Fruit fly (Drosophila melanogaster): ENCODE results near the gene Wdr81.

The Wdr81 gene

DNA sequence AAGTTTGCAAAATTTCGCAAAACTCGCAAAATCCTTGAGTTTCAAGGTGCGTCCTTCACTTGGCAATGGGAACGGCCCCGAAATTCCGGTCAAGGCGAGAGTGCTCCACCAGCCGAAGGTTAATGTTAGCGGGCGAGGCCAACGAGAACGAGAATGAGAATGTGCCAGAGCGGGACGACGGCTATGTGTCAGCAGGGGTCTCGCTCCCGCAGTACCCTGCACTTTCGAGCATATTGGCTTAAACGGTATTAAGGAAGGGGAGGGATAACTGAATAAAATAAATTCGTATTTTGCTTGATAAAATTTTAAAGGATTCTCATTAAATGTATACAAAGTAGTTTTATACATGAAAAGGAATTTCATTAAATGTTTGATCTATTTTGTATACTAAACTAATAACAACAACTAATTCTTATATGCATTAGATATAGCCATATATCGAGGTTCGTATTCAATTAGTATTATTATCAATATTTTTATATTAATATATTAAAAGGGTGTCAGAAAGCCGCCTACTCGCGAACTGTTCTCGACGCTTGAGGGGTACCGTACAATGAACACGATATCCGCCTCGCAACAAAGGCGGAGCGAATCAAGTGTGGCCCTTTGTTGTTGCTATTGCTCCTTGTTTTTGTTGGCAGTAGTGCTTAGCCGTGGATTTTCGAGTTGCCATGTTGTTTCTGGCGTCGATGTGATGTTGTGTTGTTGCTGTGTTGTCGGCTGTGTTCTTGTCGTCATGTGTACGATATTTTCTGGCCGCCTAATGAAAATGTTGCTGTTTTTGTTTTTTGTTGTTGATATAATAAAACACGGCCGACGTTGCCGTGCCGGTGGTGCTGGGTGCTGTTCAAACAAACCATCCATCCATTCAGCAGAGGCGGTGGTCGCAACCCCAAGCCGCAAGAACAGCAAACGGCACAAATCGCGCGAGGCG, 14.1 kb downstream of the Wdr81 start:
- TF ChIP-seq CG9948 (tag; optimal IDR thresholded peaks at IDR 0.05) = peak; percentile 94
- peak; percentile 48 for TF ChIP-seq CG13204 (GFP tag; optimal IDR thresholded peaks at IDR 0.05)
- no peak for TF ChIP-seq fd96Ca (GFP tag; IDR thresholded peaks at IDR 0.05)
- peak; percentile 97 for TF ChIP-seq CG8159 (tag; optimal IDR thresholded peaks at IDR 0.05)
- TF ChIP-seq CG8301 (tag; optimal IDR thresholded peaks at IDR 0.05) = peak; percentile 90
- peak; percentile 87 for TF ChIP-seq Snoo (tag; optimal IDR thresholded peaks at IDR 0.05)
- TF ChIP-seq rn (GFP tag; IDR thresholded peaks at IDR 0.05) = no peak
- TF ChIP-seq EcR (GFP tag; optimal IDR thresholded peaks at IDR 0.05) = no peak
- TF ChIP-seq D1 (tag; optimal IDR thresholded peaks at IDR 0.05) = peak; percentile 87
- peak; percentile 95 for TF ChIP-seq CG14655 (GFP tag; optimal IDR thresholded peaks at IDR 0.05)
- TF ChIP-seq Pif1A (GFP tag; optimal IDR thresholded peaks at IDR 0.05) = peak; percentile 75
- peak; percentile 87 for TF ChIP-seq Pif1B (GFP tag; optimal IDR thresholded peaks at IDR 0.05)
- TF ChIP-seq CG32121 (GFP tag; IDR thresholded peaks at IDR 0.05) = no peak
- TF ChIP-seq CG15710 (tag; optimal IDR thresholded peaks at IDR 0.05) = peak; percentile 94
- TF ChIP-seq gl (tag; optimal IDR thresholded peaks at IDR 0.05) = peak; percentile 27
- no peak for TF ChIP-seq CG12605 (GFP tag; IDR thresholded peaks at IDR 0.05)
- no peak for TF ChIP-seq CG4496 (GFP tag; IDR thresholded peaks at IDR 0.05)
- TF ChIP-seq Ets98B (GFP tag; IDR thresholded peaks at IDR 0.05) = no peak
- TF ChIP-seq CG34367 (tag; optimal IDR thresholded peaks at IDR 0.05) = peak; percentile 85
- TF ChIP-seq CG10348 (GFP tag; IDR thresholded peaks at IDR 0.05) = no peak
- TF ChIP-seq CG17806 (tag; optimal IDR thresholded peaks at IDR 0.05) = peak; percentile 90

DNA sequence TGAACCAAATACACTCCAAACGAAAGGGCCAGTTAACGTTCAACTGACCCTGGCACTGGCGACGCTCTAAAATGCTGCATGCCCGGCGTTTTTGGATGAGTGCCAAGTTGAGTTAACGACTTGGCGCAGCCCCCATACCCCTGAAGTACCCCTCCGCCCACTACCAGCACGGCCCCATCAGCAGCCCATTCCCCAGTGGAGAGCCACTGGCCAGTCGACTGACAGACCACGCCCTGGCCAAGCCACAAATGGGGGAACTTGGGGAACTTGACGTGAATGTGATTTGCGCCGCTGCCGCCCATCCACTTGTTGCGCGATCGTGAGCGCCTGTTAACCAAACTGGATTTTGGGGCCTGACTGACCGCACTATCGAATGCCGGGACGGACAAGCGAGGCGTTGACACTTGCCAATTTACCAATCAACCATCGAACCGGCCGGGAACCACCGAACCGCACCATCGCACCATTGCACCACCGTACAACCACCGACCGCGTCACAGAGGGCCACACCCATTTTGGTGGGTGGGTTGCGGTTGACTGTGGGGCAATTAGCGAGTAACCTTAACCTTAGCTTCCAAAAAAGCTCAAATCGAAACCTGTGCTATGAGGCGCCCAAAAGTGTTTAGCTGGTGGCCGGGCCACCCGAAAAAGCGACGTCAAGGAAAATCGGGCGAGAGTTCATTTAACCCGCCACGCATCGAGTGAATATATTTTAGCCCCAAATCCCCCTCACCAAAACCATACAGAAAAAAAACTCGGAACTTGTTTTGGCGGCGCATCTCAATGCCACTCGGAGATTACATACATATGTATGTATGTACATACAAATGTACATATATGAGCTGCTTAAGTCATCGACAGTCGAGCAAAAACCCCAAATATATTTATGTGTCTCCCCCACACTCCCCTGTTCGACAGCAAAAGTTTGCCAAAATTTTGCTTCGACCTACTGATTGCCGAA, 15.0 kb downstream of the Wdr81 start:
- TF ChIP-seq CG13204 (GFP tag; optimal IDR thresholded peaks at IDR 0.05) = peak; percentile 80
- TF ChIP-seq CG34367 (tag; optimal IDR thresholded peaks at IDR 0.05) = no peak
- peak; percentile 9 for TF ChIP-seq Snoo (tag; optimal IDR thresholded peaks at IDR 0.05)
- peak; percentile 92 for TF ChIP-seq EcR (GFP tag; optimal IDR thresholded peaks at IDR 0.05)

DNA sequence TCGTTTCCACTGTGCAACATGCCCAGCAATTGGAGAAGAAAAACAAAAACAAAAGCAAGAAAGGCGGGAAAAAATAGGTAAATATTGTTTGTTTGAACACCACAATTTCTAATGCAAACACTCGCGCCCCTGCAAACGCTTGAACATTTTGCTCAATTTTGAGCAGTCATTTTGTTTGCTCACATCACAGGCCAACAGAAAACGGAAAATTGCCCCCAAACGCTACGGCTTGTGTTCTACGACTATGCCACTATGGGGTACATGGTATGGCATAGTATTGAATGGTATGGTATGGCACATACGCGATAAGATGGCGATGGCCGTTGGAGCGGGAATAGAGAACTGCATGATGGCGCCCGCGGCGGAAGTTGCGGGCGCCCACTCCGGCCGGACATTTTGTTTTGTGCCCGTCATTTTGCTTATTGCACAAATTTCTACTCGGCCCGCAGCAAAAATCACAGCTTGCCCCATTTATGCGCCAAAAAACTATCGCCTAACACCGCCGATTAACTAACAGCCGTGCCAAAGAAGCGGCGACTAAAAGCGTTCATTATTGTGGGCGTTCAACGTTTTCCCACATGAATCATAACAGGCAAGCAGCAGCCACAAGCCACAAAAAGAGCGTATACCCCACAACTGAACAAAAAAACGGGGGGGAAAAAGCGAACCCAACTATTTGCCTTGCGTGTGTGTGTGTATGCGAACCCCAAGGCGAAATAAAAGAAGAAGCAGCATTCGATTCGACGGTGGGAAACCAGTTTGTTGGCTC, 16.4 kb downstream of the Wdr81 start:
- TF ChIP-seq CG9948 (tag; optimal IDR thresholded peaks at IDR 0.05) (peak; percentile 1), CG15710 (tag; optimal IDR thresholded peaks at IDR 0.05) (peak; percentile 18), gl (tag; optimal IDR thresholded peaks at IDR 0.05) (no peak), CG34367 (tag; optimal IDR thresholded peaks at IDR 0.05) (peak; percentile 31), CG13204 (GFP tag; optimal IDR thresholded peaks at IDR 0.05) (peak; percentile 68), Pif1B (GFP tag; optimal IDR thresholded peaks at IDR 0.05) (peak; percentile 10), rn (GFP tag; IDR thresholded peaks at IDR 0.05) (no peak), EcR (GFP tag; optimal IDR thresholded peaks at IDR 0.05) (peak; percentile 78), Pif1A (GFP tag; optimal IDR thresholded peaks at IDR 0.05) (peak; percentile 0)

DNA sequence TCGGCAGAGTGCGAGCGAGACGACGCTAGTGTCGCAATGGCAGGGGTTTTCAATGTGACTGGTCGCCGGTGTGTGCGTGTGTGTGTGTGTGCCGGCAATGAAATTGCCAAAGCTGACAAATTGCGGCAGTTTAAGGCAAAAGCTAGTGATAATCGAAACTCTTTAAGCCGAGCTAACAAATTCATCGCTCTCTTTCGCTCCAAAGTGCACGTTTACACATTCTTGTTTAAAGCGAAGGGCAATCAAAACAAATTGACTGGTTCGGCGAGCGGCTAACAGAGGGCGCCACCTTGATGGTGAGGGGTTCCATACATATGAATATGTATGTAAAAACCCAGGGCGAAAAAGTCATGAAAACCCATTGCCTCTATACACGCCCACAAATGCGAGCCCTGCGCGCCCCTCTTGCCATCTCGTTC, 17.0 kb downstream of the Wdr81 start:
- no peak for TF ChIP-seq Pif1A (GFP tag; optimal IDR thresholded peaks at IDR 0.05)

DNA sequence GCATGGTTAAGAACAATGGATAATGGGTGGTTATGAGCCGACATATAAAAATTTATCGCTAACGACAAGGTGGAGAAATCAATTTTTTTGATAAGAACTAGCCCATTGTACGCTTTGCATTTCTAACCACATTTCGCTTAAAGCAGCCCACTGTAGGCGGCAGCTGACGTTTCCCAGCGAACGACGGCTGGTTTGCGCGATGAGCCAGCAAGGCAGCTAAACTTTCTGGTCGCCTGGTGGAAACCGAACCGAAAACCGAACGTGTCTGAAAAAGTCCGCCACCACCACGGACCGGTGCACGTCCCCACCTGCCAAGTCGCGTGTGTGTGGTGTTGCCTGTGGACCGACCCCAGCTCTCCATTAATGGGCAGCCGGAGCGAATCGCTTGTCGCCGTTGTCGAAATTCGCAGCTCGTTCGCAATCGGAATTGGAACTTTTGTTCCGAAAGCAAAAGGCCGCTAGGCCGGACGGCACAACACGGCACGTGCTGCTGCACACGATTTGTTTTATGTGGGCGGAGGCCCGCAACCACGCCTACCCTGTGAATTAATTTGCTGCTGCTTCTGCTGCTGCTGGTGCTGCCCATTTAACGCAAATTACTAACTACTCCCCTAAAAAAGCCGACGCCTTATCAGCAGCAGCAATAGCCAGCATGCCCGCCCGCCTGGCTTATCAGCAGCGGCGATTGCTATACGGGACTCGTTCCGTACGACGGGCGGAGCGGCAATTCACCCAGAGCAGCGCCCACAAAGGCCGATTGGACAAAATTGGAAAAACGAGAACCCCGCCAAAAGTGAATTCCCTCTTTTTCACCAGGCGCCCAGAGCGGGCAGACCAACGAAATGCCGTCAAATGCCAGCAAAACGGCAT, 17.6 kb downstream of the Wdr81 start:
- peak; percentile 56 for TF ChIP-seq CG14655 (GFP tag; optimal IDR thresholded peaks at IDR 0.05)
- TF ChIP-seq CG17806 (tag; optimal IDR thresholded peaks at IDR 0.05) = peak; percentile 27
- peak; percentile 32 for TF ChIP-seq Snoo (tag; optimal IDR thresholded peaks at IDR 0.05)
- TF ChIP-seq Pif1A (GFP tag; optimal IDR thresholded peaks at IDR 0.05) = peak; percentile 34
- no peak for TF ChIP-seq CG9948 (tag; optimal IDR thresholded peaks at IDR 0.05)
- no peak for TF ChIP-seq CG32121 (GFP tag; IDR thresholded peaks at IDR 0.05)
- TF ChIP-seq Ets98B (GFP tag; IDR thresholded peaks at IDR 0.05) = no peak
- peak; percentile 77 for TF ChIP-seq EcR (GFP tag; optimal IDR thresholded peaks at IDR 0.05)
- peak; percentile 38 for TF ChIP-seq CG8159 (tag; optimal IDR thresholded peaks at IDR 0.05)
- TF ChIP-seq CG13204 (GFP tag; optimal IDR thresholded peaks at IDR 0.05) = peak; percentile 99
- peak; percentile 32 for TF ChIP-seq CG15710 (tag; optimal IDR thresholded peaks at IDR 0.05)
- peak; percentile 30 for TF ChIP-seq gl (tag; optimal IDR thresholded peaks at IDR 0.05)
